Worm (Caenorhabditis elegans): ENCODE results near the gene tir-1.

ce11 chrIII:3927450-3927849, 26.0 kb upstream of the tir-1 start:
- TF ChIP-seq sea-1 (GFP tag; conservative IDR thresholded peaks at IDR 0.05) (no peak), flt-1 (GFP tag; IDR thresholded peaks at IDR 0.05) (no peak), ets-7 (tag; optimal IDR thresholded peaks at IDR 0.05) (no peak), ama-1 (optimal IDR thresholded peaks at IDR 0.05) (no peak), hnd-1 (tag; optimal IDR thresholded peaks at IDR 0.05) (no peak)

Data from whole organism, early embryonic.